Fruit fly (Drosophila melanogaster) whole organism, wandering third instar larva: ENCODE results near the gene MED24.
A peak's percentile ranks its signal among the peaks of the same experiment; 100 is the strongest.

Source experiments
- Abd-B ChIP-seq: fragments of >200 bp; optimal IDR thresholded peaks from 2 replicates; lab custom pipeline; 2017; ENCODE audit warnings: missing biosample characterization, missing genetic modification characterization
- CG32264 ChIP-seq: fragments of 200-800 bp; sonication (Bioruptor generic); optimal IDR thresholded peaks from 2 replicates; lab custom pipeline; 2016; ENCODE audit warnings: missing biosample characterization, missing genetic modification characterization
- CG9705 ChIP-seq: fragments of 200-800 bp; sonication (Bioruptor generic); optimal IDR thresholded peaks from 2 replicates; lab custom pipeline; 2018; ENCODE audit warnings: missing biosample characterization, mild to moderate bottlenecking, missing genetic modification characterization
- CrebA ChIP-seq: fragments of 200-800 bp; sonication (Bioruptor generic); optimal IDR thresholded peaks from 2 replicates; lab custom pipeline; 2016; ENCODE audit warnings: missing biosample characterization, mild to moderate bottlenecking, missing genetic modification characterization, borderline replicate concordance
- Dfd ChIP-seq: fragments of >200 bp; optimal IDR thresholded peaks from 2 replicates; lab custom pipeline; 2017; ENCODE audit warnings: missing biosample characterization, missing genetic modification characterization
- Dif ChIP-seq: fragments of 200-275, 200-300 bp; sonication (Bioruptor generic); optimal IDR thresholded peaks from 2 replicates; lab custom pipeline; 2018; ENCODE audit warnings: missing biosample characterization, missing genetic modification characterization; ENCODE audit not compliant: partially characterized antibody
- HLH106 ChIP-seq: fragments of 200-800 bp; optimal IDR thresholded peaks from 3 replicates; lab custom pipeline; 2019; ENCODE audit warnings: missing biosample characterization, mild to moderate bottlenecking, missing genetic modification characterization, moderate library complexity
- Hr78 ChIP-seq: fragments of >200 bp; optimal IDR thresholded peaks from 2 replicates; lab custom pipeline; 2017; ENCODE audit warnings: missing biosample characterization, missing genetic modification characterization
- Jra ChIP-seq: sonication (Bioruptor generic); optimal IDR thresholded peaks from 2 replicates; lab custom pipeline; 2016; ENCODE audit warnings: missing biosample characterization, missing genetic modification characterization
- Mio ChIP-seq: sonication (Bioruptor generic); optimal IDR thresholded peaks from 2 replicates; lab custom pipeline; 2016; ENCODE audit warnings: missing biosample characterization, missing genetic modification characterization
- Myc ChIP-seq: fragments of >200 bp; optimal IDR thresholded peaks from 2 replicates; lab custom pipeline; 2017
- N ChIP-seq: fragments of >200 bp; optimal IDR thresholded peaks from 2 replicates; lab custom pipeline; 2018; ENCODE audit warnings: missing biosample characterization, missing external identifiers, missing genetic modification characterization
- OdsH ChIP-seq: fragments of 200-800 bp; sonication (Bioruptor generic); optimal IDR thresholded peaks from 2 replicates; lab custom pipeline; 2016; ENCODE audit warnings: missing biosample characterization, mild to moderate bottlenecking, missing genetic modification characterization
- Rel ChIP-seq, 2 experiments: fragments of 200-800 bp; sonication (Bioruptor generic) in 1 of 2; optimal IDR thresholded peaks; 2 replicates in 1 of 2; 3 replicates in 1 of 2; lab custom pipeline; 2016 to 2019; ENCODE audit warnings: mild to moderate bottlenecking in 2 of 2, missing biosample characterization in 2 of 2, missing genetic modification characterization in 2 of 2, moderate library complexity in 1 of 2
- Sp1 ChIP-seq: fragments of 200-800 bp; sonication (Bioruptor generic); optimal IDR thresholded peaks from 3 replicates; lab custom pipeline; 2019; ENCODE audit warnings: missing biosample characterization, mild to moderate bottlenecking, missing genetic modification characterization, moderate library complexity
- Vsx2 ChIP-seq: fragments of 200-300, 225-300 bp; sonication (Bioruptor generic); optimal IDR thresholded peaks from 2 replicates; lab custom pipeline; 2018; ENCODE audit warnings: missing biosample characterization, missing genetic modification characterization; ENCODE audit not compliant: partially characterized antibody
- br ChIP-seq: fragments of 200-800 bp; sonication (Bioruptor generic); optimal IDR thresholded peaks from 2 replicates; lab custom pipeline; 2016; ENCODE audit warnings: missing biosample characterization, missing genetic modification characterization
- brk ChIP-seq: fragments of 200-800 bp; sonication (Bioruptor generic); optimal IDR thresholded peaks from 2 replicates; lab custom pipeline; 2016; ENCODE audit warnings: missing biosample characterization, mild to moderate bottlenecking, missing genetic modification characterization
- dl ChIP-seq, 2 experiments: fragments of 175-275, 200-275 bp in 1 of 2; fragments of 200-275 bp in 1 of 2; sonication (Bioruptor generic); optimal IDR thresholded peaks; lab custom pipeline; 2018; ENCODE audit warnings: mild to moderate bottlenecking in 2 of 2, missing biosample characterization in 2 of 2, missing genetic modification characterization in 2 of 2, moderate library complexity in 2 of 2; ENCODE audit not compliant: partially characterized antibody in 2 of 2, insufficient read depth in 1 of 2
- dmrt93B ChIP-seq: fragments of 200-800 bp; sonication (Bioruptor generic); optimal IDR thresholded peaks from 2 replicates; lab custom pipeline; 2018; ENCODE audit warnings: missing biosample characterization, mild to moderate bottlenecking, missing genetic modification characterization
- dsf ChIP-seq: sonication (Bioruptor generic); optimal IDR thresholded peaks from 2 replicates; lab custom pipeline; 2016; ENCODE audit warnings: missing biosample characterization, missing genetic modification characterization, borderline replicate concordance
- ey ChIP-seq: fragments of 200-800 bp; sonication (Bioruptor generic); optimal IDR thresholded peaks from 2 replicates; lab custom pipeline; 2016; ENCODE audit warnings: missing biosample characterization, missing genetic modification characterization
- foxo ChIP-seq, 2 experiments: fragments of 200-800 bp; sonication (Bioruptor generic); optimal IDR thresholded peaks; 2 replicates in 1 of 2; 3 replicates in 1 of 2; lab custom pipeline; 2016 to 2017; ENCODE audit warnings: missing biosample characterization in 2 of 2, missing genetic modification characterization in 2 of 2
- fru ChIP-seq: fragments of 200-800 bp; sonication (Bioruptor generic); optimal IDR thresholded peaks from 3 replicates; lab custom pipeline; 2016; ENCODE audit warnings: missing biosample characterization, mild to moderate bottlenecking, missing genetic modification characterization
- h ChIP-seq: fragments of 200-800 bp; sonication (Bioruptor generic); optimal IDR thresholded peaks from 3 replicates; lab custom pipeline; 2016; ENCODE audit warnings: missing biosample characterization, mild to moderate bottlenecking, missing genetic modification characterization
- jim ChIP-seq: fragments of 175-275, 200-325 bp; sonication (Bioruptor generic); optimal IDR thresholded peaks from 2 replicates; lab custom pipeline; 2016; ENCODE audit warnings: missing biosample characterization, mild to moderate bottlenecking, missing genetic modification characterization
- lola ChIP-seq: fragments of >200 bp; optimal IDR thresholded peaks from 2 replicates; lab custom pipeline; 2017; ENCODE audit warnings: missing biosample characterization, missing genetic modification characterization
- pan ChIP-seq: fragments of >200 bp; optimal IDR thresholded peaks from 2 replicates; lab custom pipeline; 2017
- rgr ChIP-seq: fragments of 200-800 bp; sonication (Bioruptor generic); optimal IDR thresholded peaks from 3 replicates; lab custom pipeline; 2016; ENCODE audit warnings: missing biosample characterization, mild to moderate bottlenecking, missing genetic modification characterization
- sage ChIP-seq: fragments of 200-800 bp; sonication (Bioruptor generic); optimal IDR thresholded peaks from 2 replicates; lab custom pipeline; 2016; ENCODE audit warnings: missing biosample characterization, mild to moderate bottlenecking, missing genetic modification characterization
- sv ChIP-seq: fragments of 200-800 bp; sonication (Bioruptor generic); optimal IDR thresholded peaks from 3 replicates; lab custom pipeline; 2016; ENCODE audit warnings: missing biosample characterization, missing genetic modification characterization
- tai ChIP-seq: sonication (Bioruptor generic); optimal IDR thresholded peaks from 2 replicates; lab custom pipeline; 2016; ENCODE audit warnings: missing biosample characterization, missing genetic modification characterization
- usp ChIP-seq: fragments of >200 bp; optimal IDR thresholded peaks from 2 replicates; lab custom pipeline; 2017; ENCODE audit warnings: missing biosample characterization, missing genetic modification characterization
- woc ChIP-seq: sonication (Bioruptor generic); optimal IDR thresholded peaks from 2 replicates; lab custom pipeline; 2016; ENCODE audit warnings: missing biosample characterization, mild to moderate bottlenecking, missing genetic modification characterization

Gene MED24

dm6 chr3L:8153206-8153996 lies 37.7 kb upstream of the MED24 start:
- TF ChIP-seq dmrt93B (GFP tag; lab: Kevin White, UChicago) (peak; percentile 16), br (GFP tag; lab: Kevin White, UChicago) (peak; percentile 8), woc (GFP tag; lab: Kevin White, UChicago) (peak; percentile 16), ey (GFP tag; lab: Kevin White, UChicago) (peak; percentile 47), foxo (GFP tag; optimal IDR thresholded peaks at IDR 0.05; lab: Kevin White, UChicago) (peak in 1 of 2 experiments; percentile 6), rgr (GFP tag; lab: Kevin White, UChicago) (peak; percentile 45), Vsx2 (GFP tag; lab: Kevin White, UChicago) (no peak), usp (GFP tag; lab: Kevin White, UChicago) (no peak), fru (peak; percentile 64), sv (GFP tag; lab: Kevin White, UChicago) (peak; percentile 39), Dfd (no peak), HLH106 (tag; lab: Kevin White, UChicago) (peak; percentile 10), h (GFP tag; lab: Kevin White, UChicago) (peak; percentile 2), dsf (GFP tag; lab: Kevin White, UChicago) (no peak), Dif (no peak)
- TF ChIP-seq, all 38 proteins: peak for 10

dm6 chr3L:8154544-8154943 lies 36.5 kb upstream of the MED24 start:
- TF ChIP-seq dl (GFP tag; optimal IDR thresholded peaks at IDR 0.05; lab: Kevin White, UChicago; ENCODE audit: insufficient read depth in 1 of 2, partially characterized antibody in 2 of 2) (no peak), N (GFP tag; lab: Kevin White, UChicago) (no peak), fru (no peak), h (GFP tag; lab: Kevin White, UChicago) (no peak), pan (lab: Kevin White, UChicago) (no peak), Jra (no peak), usp (GFP tag; lab: Kevin White, UChicago) (no peak), br (GFP tag; lab: Kevin White, UChicago) (no peak), woc (GFP tag; lab: Kevin White, UChicago) (no peak), CG32264 (GFP tag; lab: Kevin White, UChicago) (no peak), Rel (GFP tag; optimal IDR thresholded peaks at IDR 0.05; lab: Kevin White, UChicago) (no peak), Rel (tag; optimal IDR thresholded peaks at IDR 0.05; lab: Kevin White, UChicago) (no peak), ey (GFP tag; lab: Kevin White, UChicago) (no peak), sage (GFP tag; lab: Kevin White, UChicago) (no peak), Hr78 (GFP tag; lab: Kevin White, UChicago) (no peak), Abd-B (GFP tag; lab: Kevin White, UChicago) (no peak), Sp1 (GFP tag; lab: Kevin White, UChicago) (no peak), lola (GFP tag; lab: Kevin White, UChicago) (no peak), OdsH (GFP tag; lab: Kevin White, UChicago) (no peak)
- TF ChIP-seq, all 38 proteins: peak for 0

dm6 chr3L:8155324-8155723 lies 35.7 kb upstream of the MED24 start:
- TF ChIP-seq woc (GFP tag; lab: Kevin White, UChicago) (no peak), Dif (no peak), Myc (lab: Kevin White, UChicago) (no peak), Abd-B (GFP tag; lab: Kevin White, UChicago) (no peak), brk (GFP tag; lab: Kevin White, UChicago) (no peak), dsf (GFP tag; lab: Kevin White, UChicago) (no peak), Mio (GFP tag; lab: Kevin White, UChicago) (no peak), CrebA (GFP tag; lab: Kevin White, UChicago) (no peak), CG9705 (GFP tag; lab: Kevin White, UChicago) (no peak), jim (no peak), usp (GFP tag; lab: Kevin White, UChicago) (no peak), tai (no peak), Dfd (no peak), ey (GFP tag; lab: Kevin White, UChicago) (no peak), pan (lab: Kevin White, UChicago) (no peak), Jra (no peak), dl (GFP tag; optimal IDR thresholded peaks at IDR 0.05; lab: Kevin White, UChicago; ENCODE audit: insufficient read depth in 1 of 2, partially characterized antibody in 2 of 2) (no peak), h (GFP tag; lab: Kevin White, UChicago) (no peak)
